Worm (Caenorhabditis elegans) whole organism, L4 larva: ENCODE results near the gene lido-18.

ENCODE experiments used
- Y48G9A.11 ChIP-seq: fragments of 200-800 bp; sonication (Bioruptor generic); IDR thresholded peaks from 2 replicates; pipeline ENCODE4 v1.3.6; 2022; ENCODE audit warnings: missing genetic modification reagents, missing genetic modification characterization, missing compliant biosample characterization
- ceh-82 ChIP-seq: sonication (generic microtip); optimal IDR thresholded peaks from 2 replicates; lab custom pipeline; 2017; ENCODE audit warnings: missing biosample characterization, missing genetic modification characterization
- dve-1 ChIP-seq: sonication (generic microtip); optimal IDR thresholded peaks from 2 replicates; lab custom pipeline; 2017; ENCODE audit warnings: antibody characterized with exemption, mild to moderate bottlenecking, missing genetic modification characterization, missing compliant biosample characterization; ENCODE audit not compliant: insufficient read depth
- egl-27 ChIP-seq: sonication (generic microtip); optimal IDR thresholded peaks from 3 replicates; lab custom pipeline; 2017; ENCODE audit warnings: missing biosample characterization, missing genetic modification reagents, missing genetic modification characterization
- egl-43 ChIP-seq: fragments of 200-800 bp; sonication (Bioruptor generic); IDR thresholded peaks from 2 replicates; pipeline ENCODE4 v1.3.6; 2022; ENCODE audit warnings: missing genetic modification reagents, missing genetic modification characterization, missing compliant biosample characterization
- fos-1 ChIP-seq: fragments of 150-350 bp; optimal IDR thresholded peaks from 2 replicates; lab custom pipeline; 2014; ENCODE audit warnings: missing biosample characterization, missing genetic modification characterization
- hlh-11 ChIP-seq: fragments of 200-800 bp; sonication (Bioruptor generic); optimal IDR thresholded peaks from 2 replicates; lab custom pipeline; 2018; ENCODE audit warnings: mild to moderate bottlenecking, missing genetic modification characterization, missing compliant biosample characterization
- lin-13 ChIP-seq: fragments of 150-350 bp; optimal IDR thresholded peaks from 2 replicates; lab custom pipeline; 2014; ENCODE audit warnings: missing biosample characterization, missing genetic modification reagents, missing genetic modification characterization
- mep-1 ChIP-seq: fragments of 150-350 bp; sonication (generic microtip); optimal IDR thresholded peaks from 3 replicates; lab custom pipeline; 2014; ENCODE audit warnings: missing biosample characterization, missing genetic modification characterization
- nhr-28 ChIP-seq: fragments of 150-350 bp; optimal IDR thresholded peaks from 2 replicates; lab custom pipeline; 2014; ENCODE audit warnings: missing biosample characterization, missing genetic modification characterization
- spr-3 ChIP-seq: fragments of 200-800 bp; sonication (Bioruptor generic); optimal IDR thresholded peaks from 2 replicates; lab custom pipeline; 2018; ENCODE audit warnings: mild to moderate bottlenecking, missing genetic modification characterization, missing compliant biosample characterization
- unc-39 ChIP-seq: sonication (generic microtip); optimal IDR thresholded peaks from 2 replicates; lab custom pipeline; 2017; ENCODE audit warnings: missing biosample characterization, missing genetic modification characterization
- unc-62 ChIP-seq, 3 experiments: fragments of 150-350 bp in 1 of 3; sonication (generic microtip); optimal IDR thresholded peaks in 2 of 3; peaks in 1 of 3; 1 replicate in 1 of 3; 2 replicates in 2 of 3; lab custom pipeline; 2014 to 2017; ENCODE audit warnings: missing biosample characterization in 3 of 3, missing genetic modification characterization in 3 of 3, missing genetic modification reagents in 3 of 3, missing genotype in 1 of 3
- zip-11 ChIP-seq: fragments of 200-800 bp; sonication (Bioruptor generic); IDR thresholded peaks from 2 replicates; pipeline ENCODE4 v1.3.6; 2022; ENCODE audit warnings: missing genetic modification characterization, missing compliant biosample characterization

DNA sequence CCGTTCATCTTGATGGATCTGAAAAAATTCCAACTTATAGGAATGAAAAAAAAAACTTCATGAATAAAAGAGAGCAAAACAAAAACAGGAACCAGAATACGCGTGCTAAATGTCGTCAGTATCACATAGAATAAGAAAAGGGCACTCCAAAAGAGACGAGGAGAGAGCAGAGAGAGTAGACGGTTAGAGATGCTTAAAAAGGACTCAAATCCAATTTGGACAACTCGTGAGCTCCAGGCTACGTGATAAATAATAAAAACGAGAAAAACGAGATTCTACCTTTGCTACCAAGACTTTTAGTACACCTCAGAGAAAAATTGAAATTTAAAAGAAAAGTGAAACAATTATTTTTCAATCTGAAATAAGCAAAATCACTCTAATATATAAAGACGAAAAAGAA lies 19.0 kb upstream of the lido-18 start, which contains the start of gene upp-1:
- no peak for TF ChIP-seq lin-13 (GFP tag; lab: Kevin White, UChicago)
- no peak for TF ChIP-seq fos-1 (tag; lab: Kevin White, UChicago)
- no peak for TF ChIP-seq egl-43 (GFP tag; lab: Robert Waterston, UW)
- no peak for TF ChIP-seq hlh-11 (tag; lab: Kevin White, UChicago)
- no peak for TF ChIP-seq dve-1
- no peak for TF ChIP-seq egl-27
- TF ChIP-seq ceh-82: no peak
- TF ChIP-seq spr-3 (GFP tag; lab: Kevin White, UChicago): no peak
- TF ChIP-seq Y48G9A.11 (GFP tag; lab: Robert Waterston, UW): no peak
- peak in 1 of 2 experiments; percentile 56 for TF ChIP-seq unc-62 (GFP tag; optimal IDR thresholded peaks at IDR 0.05 in 1 of 2; lab: Kevin White, UChicago)
- no peak for TF ChIP-seq unc-62 (tag; optimal IDR thresholded peaks at IDR 0.05; lab: Kevin White, UChicago)
- TF ChIP-seq nhr-28 (tag; lab: Kevin White, UChicago): no peak
- TF ChIP-seq mep-1 (tag; lab: Kevin White, UChicago): no peak
- no peak for TF ChIP-seq zip-11
- TF ChIP-seq unc-39 (tag; lab: Kevin White, UChicago): no peak
